Fruit fly (Drosophila melanogaster) whole organism, embryonic: ENCODE data around the gene CG34269.
A peak's percentile ranks its signal among the peaks of the same experiment; 100 is the strongest.

Source experiments
- Antp ChIP-seq: fragments of 200-800 bp; sonication (Bioruptor generic); optimal IDR thresholded peaks from 3 replicates; lab custom pipeline; 2016; ENCODE audit warnings: missing biosample characterization, missing genetic modification characterization
- Atf3 ChIP-seq: fragments of 200-800 bp; sonication (Bioruptor generic); optimal IDR thresholded peaks from 3 replicates; lab custom pipeline; 2016; ENCODE audit warnings: missing biosample characterization, missing genetic modification characterization
- B-H1 ChIP-seq: fragments of 200-800 bp; sonication (Bioruptor generic); IDR thresholded peaks from 3 replicates; pipeline ENCODE4 v1.3.6; 2022; ENCODE audit warnings: missing biosample characterization, missing genetic modification characterization
- CG11398 ChIP-seq: fragments of 200-800 bp; sonication (Bioruptor generic); optimal IDR thresholded peaks from 2 replicates; lab custom pipeline; 2016; ENCODE audit warnings: missing biosample characterization, missing genetic modification characterization
- CG11504 ChIP-seq: fragments of 200-800 bp; sonication (Bioruptor generic); optimal IDR thresholded peaks from 3 replicates; lab custom pipeline; 2019; ENCODE audit warnings: missing biosample characterization, mild to moderate bottlenecking, missing genetic modification characterization, moderate library complexity
- CG11723 ChIP-seq: fragments of 200-800 bp; sonication (Bioruptor generic); optimal IDR thresholded peaks from 2 replicates; lab custom pipeline; 2017; ENCODE audit warnings: missing biosample characterization, mild to moderate bottlenecking, missing genetic modification characterization
- CG12391 ChIP-seq: fragments of 200-800 bp; sonication (Bioruptor generic); optimal IDR thresholded peaks from 3 replicates; lab custom pipeline; 2018; ENCODE audit warnings: missing biosample characterization, mild to moderate bottlenecking, missing genetic modification characterization, moderate library complexity
- CG13775 ChIP-seq: fragments of 200-800 bp; sonication (Bioruptor generic); optimal IDR thresholded peaks from 3 replicates; lab custom pipeline; 2017; ENCODE audit warnings: missing biosample characterization, mild to moderate bottlenecking, missing genetic modification characterization
- CG14050 ChIP-seq: fragments of 200-800 bp; sonication (Bioruptor generic); IDR thresholded peaks from 3 replicates; pipeline ENCODE4 v1.3.6; 2022; ENCODE audit warnings: missing biosample characterization, missing genetic modification characterization
- CG1529 ChIP-seq: fragments of 200-800 bp; sonication (Bioruptor generic); optimal IDR thresholded peaks from 3 replicates; lab custom pipeline; 2018; ENCODE audit warnings: missing biosample characterization, missing genetic modification characterization
- CG18619 ChIP-seq: fragments of 200-800 bp; sonication (Bioruptor generic); optimal IDR thresholded peaks from 3 replicates; lab custom pipeline; 2017; ENCODE audit warnings: missing biosample characterization, mild to moderate bottlenecking, missing genetic modification characterization
- CG18764 ChIP-seq: fragments of 200-800 bp; sonication (Bioruptor generic); optimal IDR thresholded peaks from 3 replicates; lab custom pipeline; 2016; ENCODE audit warnings: missing biosample characterization, missing genetic modification characterization
- CG2678 ChIP-seq: fragments of 200-800 bp; sonication (Bioruptor generic); optimal IDR thresholded peaks from 3 replicates; lab custom pipeline; 2019; ENCODE audit warnings: missing biosample characterization, mild to moderate bottlenecking, missing genetic modification characterization, moderate library complexity
- CG30020 ChIP-seq: fragments of 200-800 bp; optimal IDR thresholded peaks from 2 replicates; lab custom pipeline; 2019; ENCODE audit warnings: missing biosample characterization, mild to moderate bottlenecking, missing genetic modification characterization, moderate library complexity
- CG30431 ChIP-seq: fragments of 200-800 bp; sonication (Bioruptor generic); optimal IDR thresholded peaks from 2 replicates; lab custom pipeline; 2017; ENCODE audit warnings: missing biosample characterization, missing genetic modification characterization
- CG3407 ChIP-seq: fragments of 200-800 bp; sonication (Bioruptor generic); optimal IDR thresholded peaks from 2 replicates; lab custom pipeline; 2018; ENCODE audit warnings: missing biosample characterization, mild to moderate bottlenecking, missing genetic modification characterization
- CG6791 ChIP-seq: fragments of 200-800 bp; sonication (Bioruptor generic); IDR thresholded peaks from 3 replicates; pipeline ENCODE4 v1.3.6; 2022; ENCODE audit warnings: missing biosample characterization, missing genetic modification characterization; ENCODE audit not compliant: partially characterized antibody
- CG7745 ChIP-seq: fragments of 200-800 bp; sonication (Bioruptor generic); optimal IDR thresholded peaks from 2 replicates; lab custom pipeline; 2018; ENCODE audit warnings: missing biosample characterization, mild to moderate bottlenecking, missing genetic modification characterization, moderate library complexity
- CG8359 ChIP-seq: fragments of 200-800 bp; sonication (Bioruptor generic); optimal IDR thresholded peaks from 2 replicates; lab custom pipeline; 2017; ENCODE audit warnings: missing biosample characterization, mild to moderate bottlenecking, missing genetic modification characterization, borderline replicate concordance
- CG9727 ChIP-seq: fragments of 200-800 bp; sonication (Bioruptor generic); optimal IDR thresholded peaks from 3 replicates; lab custom pipeline; 2017; ENCODE audit warnings: missing biosample characterization, mild to moderate bottlenecking, missing genetic modification characterization
- CG9876 ChIP-seq: fragments of 200-800 bp; sonication (Bioruptor generic); optimal IDR thresholded peaks from 2 replicates; lab custom pipeline; 2016; ENCODE audit warnings: missing biosample characterization, missing genetic modification characterization
- CHES-1-like ChIP-seq: fragments of 200-800 bp; sonication (Bioruptor generic); optimal IDR thresholded peaks from 2 replicates; lab custom pipeline; 2016; ENCODE audit warnings: missing biosample characterization, missing genetic modification characterization
- Chrac-16 ChIP-seq: fragments of 200-800 bp; sonication (Bioruptor generic); optimal IDR thresholded peaks from 3 replicates; lab custom pipeline; 2016; ENCODE audit warnings: missing biosample characterization, missing genetic modification characterization
- Jarid2 ChIP-seq: fragments of 200-800 bp; sonication (Bioruptor generic); optimal IDR thresholded peaks from 3 replicates; lab custom pipeline; 2017; ENCODE audit warnings: mild to moderate bottlenecking, missing biosample characterization, missing genetic modification reagents, missing genetic modification characterization
- MESR4 ChIP-seq: fragments of 200-800 bp; sonication (Bioruptor generic); optimal IDR thresholded peaks from 2 replicates; lab custom pipeline; 2018; ENCODE audit warnings: missing biosample characterization, mild to moderate bottlenecking, missing genetic modification characterization, moderate library complexity
- Meics ChIP-seq: fragments of 200-800 bp; sonication (Bioruptor generic); optimal IDR thresholded peaks from 2 replicates; lab custom pipeline; 2017; ENCODE audit warnings: missing biosample characterization, mild to moderate bottlenecking, missing genetic modification characterization
- Nf-YA ChIP-seq: fragments of 200-800 bp; sonication (Bioruptor generic); IDR thresholded peaks from 2 replicates; pipeline ENCODE4 v1.3.6; 2022; ENCODE audit warnings: missing biosample characterization, missing genetic modification characterization
- Nf-YB ChIP-seq: fragments of 200-800 bp; sonication (Bioruptor generic); optimal IDR thresholded peaks from 3 replicates; lab custom pipeline; 2019; ENCODE audit warnings: missing biosample characterization, mild to moderate bottlenecking, missing genetic modification characterization, moderate library complexity
- PHDP ChIP-seq: fragments of 200-800 bp; sonication (Bioruptor generic); optimal IDR thresholded peaks from 3 replicates; lab custom pipeline; 2018; ENCODE audit warnings: missing biosample characterization, mild to moderate bottlenecking, missing genetic modification characterization, moderate library complexity
- Sox100B ChIP-seq: fragments of 200-800 bp; sonication (Bioruptor generic); optimal IDR thresholded peaks from 3 replicates; lab custom pipeline; 2018; ENCODE audit warnings: missing biosample characterization, mild to moderate bottlenecking, missing genetic modification characterization
- Sox102F ChIP-seq: fragments of 200-800 bp; sonication (Bioruptor generic); optimal IDR thresholded peaks from 2 replicates; lab custom pipeline; 2018; ENCODE audit warnings: missing biosample characterization, mild to moderate bottlenecking, missing genetic modification characterization, moderate library complexity
- Spps ChIP-seq: fragments of 200-800 bp; sonication (Bioruptor generic); optimal IDR thresholded peaks from 2 replicates; lab custom pipeline; 2018; ENCODE audit warnings: missing biosample characterization, mild to moderate bottlenecking, missing genetic modification characterization
- ara ChIP-seq: fragments of 200-800 bp; sonication (Bioruptor generic); IDR thresholded peaks from 2 replicates; pipeline ENCODE4 v1.3.6; 2022; ENCODE audit warnings: missing biosample characterization, missing genetic modification characterization
- cad ChIP-seq: fragments of >200 bp; optimal IDR thresholded peaks from 2 replicates; lab custom pipeline; 2017; ENCODE audit warnings: missing biosample characterization, missing genetic modification characterization
- croc ChIP-seq: fragments of 200-800 bp; sonication (Bioruptor generic); conservative IDR thresholded peaks from 3 replicates; pipeline ENCODE4 v1.3.6; 2022; ENCODE audit warnings: missing biosample characterization, missing genetic modification characterization
- emc ChIP-seq: fragments of 200-800 bp; sonication (Bioruptor generic); optimal IDR thresholded peaks from 2 replicates; lab custom pipeline; 2016; ENCODE audit warnings: missing biosample characterization, missing genetic modification characterization
- eve ChIP-seq, 2 experiments: fragments of >200 bp; optimal IDR thresholded peaks; 2 replicates each; lab custom pipeline; 2017; ENCODE audit warnings: missing biosample characterization in 2 of 2, missing genetic modification characterization in 2 of 2
- hth ChIP-seq: fragments of >200 bp; optimal IDR thresholded peaks from 2 replicates; lab custom pipeline; 2017; ENCODE audit warnings: inconsistent platforms
- lbe ChIP-seq: fragments of 200-800 bp; sonication (Bioruptor generic); optimal IDR thresholded peaks from 2 replicates; lab custom pipeline; 2016; ENCODE audit warnings: missing biosample characterization, mild to moderate bottlenecking, missing genetic modification characterization
- lola ChIP-seq, 3 experiments: fragments of >200 bp in 2 of 3; fragments of 200-800 bp in 1 of 3; sonication (Bioruptor generic) in 1 of 3; optimal IDR thresholded peaks; 2 replicates each; lab custom pipeline; 2017 to 2019; ENCODE audit warnings: missing biosample characterization in 3 of 3, missing genetic modification characterization in 3 of 3, mild to moderate bottlenecking in 1 of 3, moderate library complexity in 1 of 3
- nerfin-2 ChIP-seq: fragments of 200-800 bp; sonication (Bioruptor generic); IDR thresholded peaks from 2 replicates; pipeline ENCODE4 v1.3.6; 2022; ENCODE audit warnings: missing biosample characterization, missing genetic modification characterization; ENCODE audit not compliant: partially characterized antibody
- peb ChIP-seq: fragments of 200-800 bp; sonication (Bioruptor generic); IDR thresholded peaks from 2 replicates; pipeline ENCODE4 v1.3.6; 2022; ENCODE audit warnings: missing biosample characterization, missing genetic modification characterization
- run ChIP-seq: fragments of 200-800 bp; sonication (Bioruptor generic); optimal IDR thresholded peaks from 3 replicates; lab custom pipeline; 2018; ENCODE audit warnings: missing biosample characterization, mild to moderate bottlenecking, missing genetic modification characterization
- shn ChIP-seq: fragments of 200-800 bp; sonication (Bioruptor generic); optimal IDR thresholded peaks from 3 replicates; lab custom pipeline; 2016; ENCODE audit warnings: missing biosample characterization, missing genetic modification characterization
- sima ChIP-seq: fragments of 200-800 bp; sonication (Bioruptor generic); optimal IDR thresholded peaks from 2 replicates; lab custom pipeline; 2016; ENCODE audit warnings: missing biosample characterization, missing genetic modification characterization
- ssp ChIP-seq: fragments of 200-800 bp; sonication (Bioruptor generic); IDR thresholded peaks from 2 replicates; pipeline ENCODE4 v1.3.6; 2022; ENCODE audit warnings: missing biosample characterization, missing genetic modification characterization
- stwl ChIP-seq: fragments of 200-800 bp; sonication (Bioruptor generic); optimal IDR thresholded peaks from 3 replicates; lab custom pipeline; 2018; ENCODE audit warnings: missing biosample characterization, mild to moderate bottlenecking, missing genetic modification characterization, moderate library complexity
- tin ChIP-seq: fragments of 200-800 bp; sonication (Bioruptor generic); optimal IDR thresholded peaks from 3 replicates; lab custom pipeline; 2016; ENCODE audit warnings: missing biosample characterization, missing genetic modification characterization
- tna ChIP-seq: fragments of 200-800 bp; sonication (Bioruptor generic); IDR thresholded peaks from 2 replicates; pipeline ENCODE4 v1.3.6; 2022; ENCODE audit warnings: missing biosample characterization, missing genetic modification characterization; ENCODE audit not compliant: partially characterized antibody
- vnd ChIP-seq: fragments of 200-800 bp; sonication (Bioruptor generic); IDR thresholded peaks from 3 replicates; pipeline ENCODE4 v1.3.6; 2022; ENCODE audit warnings: missing biosample characterization, missing genetic modification characterization; ENCODE audit not compliant: partially characterized antibody
- zen ChIP-seq: fragments of 200-800 bp; sonication (Bioruptor generic); optimal IDR thresholded peaks from 3 replicates; lab custom pipeline; 2018; ENCODE audit warnings: missing biosample characterization, mild to moderate bottlenecking, missing genetic modification characterization, moderate library complexity

Gene CG34269

dm6 chr3L:533807-534206 lies 5.7 kb downstream of the CG34269 start (continued):
- TF ChIP-seq Jarid2 (GFP tag; lab: Kevin White, UChicago) (no peak), Sox102F (GFP tag; lab: Kevin White, UChicago) (peak; percentile 37), CG30431 (no peak), zen (tag; lab: Kevin White, UChicago) (no peak), tna (no peak), vnd (GFP tag; lab: Robert Waterston, UW) (0 out of 3 replicates have a peak, but pooled peaks have one; percentile 47), Nf-YA (GFP tag; lab: Robert Waterston, UW) (no peak), Spps (tag; lab: Kevin White, UChicago) (no peak), Antp (no peak), MESR4 (no peak), CG12391 (peak; percentile 22), ara (peak; percentile 66; the same call in 1 of the 2 replicates), ssp (0 out of 2 replicates have a peak, but pooled peaks have one; percentile 15), stwl (tag; lab: Kevin White, UChicago) (no peak), tin (GFP tag; lab: Kevin White, UChicago) (no peak), run (tag; lab: Kevin White, UChicago) (no peak), Chrac-16 (GFP tag; lab: Kevin White, UChicago) (no peak), CG14050 (GFP tag; lab: Robert Waterston, UW) (no peak), shn (GFP tag; lab: Kevin White, UChicago) (no peak), PHDP (tag; lab: Kevin White, UChicago) (peak; percentile 3), CG13775 (GFP tag; lab: Kevin White, UChicago) (no peak), eve (GFP tag; optimal IDR thresholded peaks at IDR 0.05; lab: Kevin White, UChicago) (no peak), CG3407 (GFP tag; lab: Kevin White, UChicago) (no peak), cad (GFP tag; lab: Kevin White, UChicago) (no peak), CG11504 (tag; lab: Kevin White, UChicago) (peak; percentile 29), Nf-YB (GFP tag; lab: Kevin White, UChicago) (no peak), Meics (no peak), croc (GFP tag; lab: Robert Waterston, UW) (peak; percentile 16; the same call in 1 of the 3 replicates), CG2678 (tag; lab: Kevin White, UChicago) (peak; percentile 0), lbe (GFP tag; lab: Kevin White, UChicago) (no peak), CG11398 (GFP tag; lab: Kevin White, UChicago) (no peak), emc (GFP tag; lab: Kevin White, UChicago) (no peak), CG1529 (no peak), CHES-1-like (GFP tag; lab: Kevin White, UChicago) (no peak), CG18764 (no peak), CG9727 (GFP tag; lab: Kevin White, UChicago) (peak; percentile 36), sima (GFP tag; lab: Kevin White, UChicago) (no peak), hth (no peak), B-H1 (GFP tag; lab: Robert Waterston, UW) (no peak), Sox100B (GFP tag; lab: Kevin White, UChicago) (no peak), CG8359 (GFP tag; lab: Kevin White, UChicago) (no peak), peb (GFP tag; lab: Robert Waterston, UW) (no peak), CG11723 (GFP tag; lab: Kevin White, UChicago) (no peak), CG30020 (no peak), CG7745 (tag; lab: Kevin White, UChicago) (no peak), lola (GFP tag; optimal IDR thresholded peaks at IDR 0.05; lab: Kevin White, UChicago) (peak in 1 of 3 experiments; percentile 33), CG18619 (GFP tag; lab: Kevin White, UChicago) (no peak), nerfin-2 (GFP tag; lab: Robert Waterston, UW) (no peak), Atf3 (GFP tag; lab: Kevin White, UChicago) (no peak), CG9876 (GFP tag; lab: Kevin White, UChicago) (no peak), CG6791 (no peak)
